Worm (Caenorhabditis elegans) whole organism, early embryonic: ENCODE results near the gene F19C7.3.

Experiments
- B0310.2 ChIP-seq: sonication (generic microtip); optimal IDR thresholded peaks from 2 replicates; lab custom pipeline; 2016; ENCODE audit warnings: mild to moderate bottlenecking, missing genetic modification characterization, missing compliant biosample characterization
- ama-1 ChIP-seq: fragments of 150-350 bp; optimal IDR thresholded peaks from 2 replicates; lab custom pipeline; 2014
- ets-7 ChIP-seq: sonication (generic microtip); optimal IDR thresholded peaks from 2 replicates; lab custom pipeline; 2016; ENCODE audit warnings: missing genotype, missing genetic modification characterization, missing compliant biosample characterization
- hmg-4 ChIP-seq: fragments of 200-800 bp; sonication (Bioruptor generic); optimal IDR thresholded peaks from 2 replicates; lab custom pipeline; 2018; ENCODE audit warnings: mild to moderate bottlenecking, missing genetic modification characterization, missing compliant biosample characterization

ce11 chrIV:4574051-4574450 lies 22.9 kb upstream of the F19C7.3 start:
- TF ChIP-seq ama-1 (lab: Kevin White, UChicago) (no peak), B0310.2 (tag; lab: Kevin White, UChicago) (no peak), ets-7 (no peak), hmg-4 (GFP tag; lab: Kevin White, UChicago) (no peak)
